Fruit fly (Drosophila melanogaster) whole organism, embryonic: ENCODE data around the gene CG12592.

ENCODE experiments used
- Adf1 ChIP-seq: fragments of 200-800 bp; sonication (Bioruptor generic); IDR thresholded peaks from 2 replicates; pipeline ENCODE4 v1.3.6; 2022; ENCODE audit warnings: missing biosample characterization, missing genetic modification characterization
- B-H1 ChIP-seq: fragments of 200-800 bp; sonication (Bioruptor generic); IDR thresholded peaks from 3 replicates; pipeline ENCODE4 v1.3.6; 2022; ENCODE audit warnings: missing biosample characterization, missing genetic modification characterization
- CG10543 ChIP-seq: fragments of 200-800 bp; sonication (Bioruptor generic); optimal IDR thresholded peaks from 3 replicates; lab custom pipeline; 2017; ENCODE audit warnings: missing biosample characterization, mild to moderate bottlenecking, missing genetic modification characterization, moderate library complexity
- CG1233 ChIP-seq: fragments of 200-800 bp; sonication (Bioruptor generic); optimal IDR thresholded peaks from 4 replicates; lab custom pipeline; 2018; ENCODE audit warnings: missing biosample characterization, mild to moderate bottlenecking, missing genetic modification characterization
- CG12659 ChIP-seq: fragments of 200-800 bp; sonication (Bioruptor generic); optimal IDR thresholded peaks from 3 replicates; lab custom pipeline; 2017; ENCODE audit warnings: mild to moderate bottlenecking, missing biosample characterization, missing genetic modification reagents, missing genetic modification characterization
- CG12942 ChIP-seq: fragments of 200-800 bp; sonication (Bioruptor generic); optimal IDR thresholded peaks from 3 replicates; lab custom pipeline; 2016; ENCODE audit warnings: missing biosample characterization, missing genetic modification characterization
- CG13296 ChIP-seq: fragments of 200-800 bp; sonication (Bioruptor generic); optimal IDR thresholded peaks from 3 replicates; lab custom pipeline; 2018; ENCODE audit warnings: missing biosample characterization, mild to moderate bottlenecking, missing genetic modification characterization
- CG13894 ChIP-seq: fragments of 200-800 bp; sonication (Bioruptor generic); optimal IDR thresholded peaks from 3 replicates; lab custom pipeline; 2018; ENCODE audit warnings: missing biosample characterization, mild to moderate bottlenecking, missing genetic modification characterization, moderate library complexity
- CG14667 ChIP-seq: fragments of 200-800 bp; sonication (Bioruptor generic); IDR thresholded peaks from 2 replicates; pipeline ENCODE4 v1.3.6; 2022; ENCODE audit warnings: missing biosample characterization, missing genetic modification characterization
- CG18262 ChIP-seq: fragments of 200-800 bp; optimal IDR thresholded peaks from 3 replicates; lab custom pipeline; 2019; ENCODE audit warnings: missing biosample characterization, mild to moderate bottlenecking, missing genetic modification characterization, moderate library complexity
- CG2129 ChIP-seq: fragments of 200-800 bp; sonication (Bioruptor generic); IDR thresholded peaks from 2 replicates; pipeline ENCODE4 v1.3.6; 2022; ENCODE audit warnings: missing biosample characterization, missing genetic modification characterization; ENCODE audit not compliant: partially characterized antibody
- CG31441 ChIP-seq: fragments of 200-800 bp; sonication (Bioruptor generic); IDR thresholded peaks from 2 replicates; pipeline ENCODE4 v1.3.6; 2022; ENCODE audit warnings: missing biosample characterization, missing genetic modification characterization
- CG32532 ChIP-seq: fragments of 200-800 bp; sonication (Bioruptor generic); IDR thresholded peaks from 2 replicates; pipeline ENCODE4 v1.3.6; 2022; ENCODE audit warnings: missing biosample characterization, missing genetic modification characterization
- CG33213 ChIP-seq: fragments of 200-800 bp; sonication (Bioruptor generic); optimal IDR thresholded peaks from 3 replicates; lab custom pipeline; 2016; ENCODE audit warnings: missing biosample characterization, missing genetic modification characterization
- CG34376 ChIP-seq: fragments of 200-800 bp; sonication (Bioruptor generic); optimal IDR thresholded peaks from 2 replicates; lab custom pipeline; 2018; ENCODE audit warnings: missing biosample characterization, mild to moderate bottlenecking, missing genetic modification characterization
- CG3726 ChIP-seq: fragments of 200-800 bp; sonication (Bioruptor generic); IDR thresholded peaks from 3 replicates; pipeline ENCODE4, ENCODE4 v1.3.6; 2022; ENCODE audit warnings: missing biosample characterization, missing genetic modification characterization
- CG4730 ChIP-seq: fragments of 200-800 bp; sonication (Bioruptor generic); IDR thresholded peaks from 2 replicates; pipeline ENCODE4 v1.3.6; 2022; ENCODE audit warnings: missing biosample characterization, missing genetic modification characterization
- CG5180 ChIP-seq: fragments of 200-800 bp; sonication (Bioruptor generic); optimal IDR thresholded peaks from 3 replicates; lab custom pipeline; 2017; ENCODE audit warnings: missing biosample characterization, missing genetic modification characterization, mild to moderate bottlenecking, moderate library complexity, missing genetic modification reagents
- CG6854 ChIP-seq: fragments of 200-800 bp; sonication (Bioruptor generic); optimal IDR thresholded peaks from 3 replicates; lab custom pipeline; 2017; ENCODE audit warnings: missing biosample characterization, mild to moderate bottlenecking, missing genetic modification characterization
- CG7928 ChIP-seq: fragments of 200-800 bp; sonication (Bioruptor generic); optimal IDR thresholded peaks from 2 replicates; lab custom pipeline; 2017; ENCODE audit warnings: missing biosample characterization, mild to moderate bottlenecking, missing genetic modification characterization
- CG8089 ChIP-seq: fragments of 200-800 bp; sonication (Bioruptor generic); optimal IDR thresholded peaks from 3 replicates; lab custom pipeline; 2016; ENCODE audit warnings: missing biosample characterization, missing genetic modification characterization
- CG9609 ChIP-seq: fragments of 200-800 bp; sonication (Bioruptor generic); optimal IDR thresholded peaks from 3 replicates; lab custom pipeline; 2016; ENCODE audit warnings: missing biosample characterization, missing genetic modification characterization
- Ets97D ChIP-seq: fragments of 200-800 bp; sonication (Bioruptor generic); optimal IDR thresholded peaks from 3 replicates; lab custom pipeline; 2016; ENCODE audit warnings: missing biosample characterization, missing genetic modification characterization
- HLH3B ChIP-seq: fragments of 200-800 bp; sonication (Bioruptor generic); IDR thresholded peaks from 2 replicates; pipeline ENCODE4 v1.3.6; 2022; ENCODE audit warnings: missing biosample characterization, missing genetic modification characterization
- Hr51 ChIP-seq, 2 experiments: fragments of 200-800 bp; sonication (Bioruptor generic); optimal IDR thresholded peaks; 2 replicates in 1 of 2; 3 replicates in 1 of 2; lab custom pipeline; 2016 to 2018; ENCODE audit warnings: missing biosample characterization in 2 of 2, missing genetic modification characterization in 2 of 2, mild to moderate bottlenecking in 1 of 2, moderate library complexity in 1 of 2
- Lpt ChIP-seq: fragments of >200 bp; optimal IDR thresholded peaks from 2 replicates; lab custom pipeline; 2018; ENCODE audit warnings: missing biosample characterization, missing genetic modification characterization
- Nf-YB ChIP-seq: fragments of 200-800 bp; sonication (Bioruptor generic); optimal IDR thresholded peaks from 3 replicates; lab custom pipeline; 2019; ENCODE audit warnings: missing biosample characterization, mild to moderate bottlenecking, missing genetic modification characterization, moderate library complexity
- Nf-YC ChIP-seq: fragments of 200-800 bp; optimal IDR thresholded peaks from 3 replicates; lab custom pipeline; 2019; ENCODE audit warnings: missing biosample characterization, mild to moderate bottlenecking, missing genetic modification characterization, moderate library complexity
- Six4 ChIP-seq: fragments of 200-800 bp; sonication (Bioruptor generic); optimal IDR thresholded peaks from 2 replicates; lab custom pipeline; 2016; ENCODE audit warnings: missing biosample characterization, missing genetic modification characterization
- bigmax ChIP-seq: fragments of 200-800 bp; sonication (Bioruptor generic); optimal IDR thresholded peaks from 2 replicates; lab custom pipeline; 2018; ENCODE audit warnings: missing biosample characterization, mild to moderate bottlenecking, missing genetic modification characterization
- chm ChIP-seq: fragments of 200-800 bp; sonication (Bioruptor generic); IDR thresholded peaks from 2 replicates; pipeline ENCODE4 v1.3.6; 2022; ENCODE audit warnings: missing biosample characterization, missing genetic modification characterization
- chn ChIP-seq: fragments of 200-800 bp; sonication (Bioruptor generic); optimal IDR thresholded peaks from 2 replicates; lab custom pipeline; 2016; ENCODE audit warnings: missing biosample characterization, missing genetic modification characterization
- croc ChIP-seq: fragments of 200-800 bp; sonication (Bioruptor generic); conservative IDR thresholded peaks from 3 replicates; pipeline ENCODE4 v1.3.6; 2022; ENCODE audit warnings: missing biosample characterization, missing genetic modification characterization
- crp ChIP-seq, 2 experiments: fragments of 200-800 bp; sonication (Bioruptor generic); optimal IDR thresholded peaks; 2 replicates in 1 of 2; 3 replicates in 1 of 2; lab custom pipeline; 2017; ENCODE audit warnings: missing biosample characterization in 2 of 2, missing genetic modification characterization in 2 of 2, mild to moderate bottlenecking in 1 of 2, moderate library complexity in 1 of 2
- dati ChIP-seq: fragments of 200-800 bp; sonication (Bioruptor generic); IDR thresholded peaks from 2 replicates; pipeline ENCODE4 v1.3.6; 2022; ENCODE audit warnings: missing biosample characterization, missing genetic modification characterization
- fd102C ChIP-seq: fragments of 200-800 bp; sonication (Bioruptor generic); optimal IDR thresholded peaks from 2 replicates; lab custom pipeline; 2018; ENCODE audit warnings: missing biosample characterization, mild to moderate bottlenecking, missing genetic modification characterization, moderate library complexity
- fru ChIP-seq: fragments of >200 bp; optimal IDR thresholded peaks from 2 replicates; lab custom pipeline; 2017
- fu2 ChIP-seq: fragments of 200-800 bp; sonication (Bioruptor generic); optimal IDR thresholded peaks from 2 replicates; lab custom pipeline; 2016; ENCODE audit warnings: missing biosample characterization, missing genetic modification characterization
- lilli ChIP-seq: fragments of 200-800 bp; sonication (Bioruptor generic); optimal IDR thresholded peaks from 3 replicates; lab custom pipeline; 2016; ENCODE audit warnings: missing biosample characterization, missing genetic modification characterization
- pfk ChIP-seq: fragments of 200-800 bp; sonication (Bioruptor generic); optimal IDR thresholded peaks from 2 replicates; lab custom pipeline; 2018; ENCODE audit warnings: missing biosample characterization, mild to moderate bottlenecking, missing genetic modification characterization, moderate library complexity
- row ChIP-seq: fragments of 200-800 bp; sonication (Bioruptor generic); IDR thresholded peaks from 3 replicates; pipeline ENCODE4 v1.3.6; 2022; ENCODE audit warnings: missing biosample characterization, missing genetic modification characterization
- tap ChIP-seq: fragments of 200-800 bp; optimal IDR thresholded peaks from 3 replicates; lab custom pipeline; 2019; ENCODE audit warnings: missing biosample characterization, mild to moderate bottlenecking, missing genetic modification characterization, moderate library complexity
- trem ChIP-seq: fragments of 200-800 bp; optimal IDR thresholded peaks from 3 replicates; lab custom pipeline; 2019; ENCODE audit warnings: missing biosample characterization, mild to moderate bottlenecking, missing genetic modification characterization, moderate library complexity
- trh ChIP-seq: fragments of 200-800 bp; sonication (Bioruptor generic); optimal IDR thresholded peaks from 2 replicates; lab custom pipeline; 2016; ENCODE audit warnings: missing biosample characterization, missing genetic modification characterization
- ttk ChIP-seq: fragments of 200-800 bp; sonication (Bioruptor generic); IDR thresholded peaks from 2 replicates; pipeline ENCODE4 v2.1.2; 2022; ENCODE audit warnings: missing biosample characterization, missing genetic modification characterization
- twi ChIP-seq: fragments of 200-800 bp; optimal IDR thresholded peaks from 2 replicates; lab custom pipeline; 2019; ENCODE audit warnings: missing biosample characterization, mild to moderate bottlenecking, missing genetic modification characterization, moderate library complexity
- vnd ChIP-seq: fragments of 200-800 bp; sonication (Bioruptor generic); IDR thresholded peaks from 3 replicates; pipeline ENCODE4 v1.3.6; 2022; ENCODE audit warnings: missing biosample characterization, missing genetic modification characterization; ENCODE audit not compliant: partially characterized antibody
- wek ChIP-seq: fragments of 200-800 bp; sonication (Bioruptor generic); optimal IDR thresholded peaks from 3 replicates; lab custom pipeline; 2018; ENCODE audit warnings: missing biosample characterization, mild to moderate bottlenecking, missing genetic modification characterization, moderate library complexity
- zen2 ChIP-seq: fragments of 200-800 bp; sonication (Bioruptor generic); IDR thresholded peaks from 3 replicates; pipeline ENCODE4 v1.3.6; 2022; ENCODE audit warnings: missing biosample characterization, missing genetic modification characterization; ENCODE audit not compliant: partially characterized antibody

The CG12592 gene

DNA sequence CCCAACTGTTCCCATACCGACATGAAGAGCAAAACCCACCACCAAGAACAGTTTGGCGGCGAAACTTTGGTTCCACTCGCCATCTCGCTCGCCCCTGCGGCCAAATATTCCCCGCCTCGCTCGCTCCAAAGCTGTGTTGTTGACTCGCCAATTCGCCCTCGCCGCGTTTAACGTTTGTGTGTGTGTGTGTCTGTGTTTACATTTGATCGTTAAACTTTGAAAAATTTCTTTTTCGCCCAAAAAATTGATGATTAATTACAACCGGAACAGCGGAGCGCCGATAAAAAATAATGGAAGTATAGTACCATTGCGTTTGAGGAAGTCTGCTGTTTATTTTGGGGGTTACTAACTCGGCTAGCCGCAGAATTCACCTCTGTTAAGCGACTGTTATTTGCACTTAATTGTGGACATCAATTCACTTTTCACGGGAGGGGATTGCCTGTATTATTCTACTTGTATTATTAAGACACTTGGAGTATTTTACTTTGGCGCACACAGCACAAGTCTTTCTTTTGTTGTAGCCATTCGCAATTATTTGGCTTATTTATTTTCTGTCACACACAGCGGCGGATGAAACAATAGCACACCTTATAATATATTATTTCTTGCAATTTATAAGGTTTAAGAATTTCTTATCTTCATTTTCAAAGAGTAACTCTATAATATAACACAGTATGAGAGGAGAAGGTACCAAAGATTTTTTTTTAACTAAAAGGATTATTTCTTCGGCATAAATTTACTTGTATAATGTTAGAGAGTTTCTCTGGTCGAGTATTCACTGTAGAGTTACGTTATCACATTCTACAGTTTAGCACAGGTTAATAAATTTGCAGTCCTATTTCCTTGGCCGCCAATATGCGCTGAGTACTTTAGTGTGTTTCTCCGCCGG lies 12.8 kb downstream of the CG12592 start (continued):
- no peak for TF ChIP-seq zen2 (GFP tag; lab: Robert Waterston, UW)
- no peak for TF ChIP-seq fd102C (GFP tag; lab: Kevin White, UChicago)
- TF ChIP-seq wek (GFP tag; lab: Kevin White, UChicago): peak; percentile 86
- peak; percentile 35 for TF ChIP-seq CG5180 (GFP tag; lab: Kevin White, UChicago)
- no peak for TF ChIP-seq dati (GFP tag; lab: Robert Waterston, UW)
- TF ChIP-seq croc (GFP tag; lab: Robert Waterston, UW): peak; percentile 32; the same call in 1 of the 3 replicates
- TF ChIP-seq crp (GFP tag; optimal IDR thresholded peaks at IDR 0.05; lab: Kevin White, UChicago): peak in 1 of 2 experiments; percentile 3
- TF ChIP-seq CG13894 (tag; lab: Kevin White, UChicago): peak; percentile 78
- TF ChIP-seq ttk (GFP tag; lab: Robert Waterston, UW): no peak
- peak; percentile 89 for TF ChIP-seq lilli (GFP tag; lab: Kevin White, UChicago)
- peak; percentile 78 for TF ChIP-seq CG10543
- peak; percentile 21 for TF ChIP-seq trem (tag; lab: Kevin White, UChicago)
- TF ChIP-seq Ets97D (GFP tag; lab: Kevin White, UChicago): peak; percentile 35
- no peak for TF ChIP-seq HLH3B
- TF ChIP-seq chm (GFP tag; lab: Robert Waterston, UW): no peak
- TF ChIP-seq CG3726 (GFP tag; lab: Robert Waterston, UW): no peak
- TF ChIP-seq CG31441 (GFP tag; lab: Robert Waterston, UW): no peak
- peak; percentile 10 for TF ChIP-seq twi (tag; lab: Kevin White, UChicago)
- peak; percentile 77 to 90 for TF ChIP-seq Hr51 (GFP tag; optimal IDR thresholded peaks at IDR 0.05; lab: Kevin White, UChicago)
- TF ChIP-seq CG13296 (GFP tag; lab: Kevin White, UChicago): peak; percentile 81
- no peak for TF ChIP-seq row (GFP tag; lab: Robert Waterston, UW)
- TF ChIP-seq vnd (GFP tag; lab: Robert Waterston, UW): no peak
- TF ChIP-seq tap (tag; lab: Kevin White, UChicago): peak; percentile 75
- no peak for TF ChIP-seq bigmax (GFP tag; lab: Kevin White, UChicago)
- peak; percentile 19 for TF ChIP-seq chn (GFP tag; lab: Kevin White, UChicago)
- no peak for TF ChIP-seq CG32532 (GFP tag; lab: Robert Waterston, UW)
- TF ChIP-seq CG14667 (GFP tag; lab: Robert Waterston, UW): no peak
- no peak for TF ChIP-seq B-H1 (GFP tag; lab: Robert Waterston, UW)
- TF ChIP-seq CG4730 (GFP tag; lab: Robert Waterston, UW): no peak
- peak; percentile 48 for TF ChIP-seq CG34376 (GFP tag; lab: Kevin White, UChicago)
- peak; percentile 91 for TF ChIP-seq CG12659 (GFP tag; lab: Kevin White, UChicago)
- peak; percentile 73 for TF ChIP-seq CG1233 (GFP tag; lab: Kevin White, UChicago)
- no peak for TF ChIP-seq Adf1 (GFP tag; lab: Robert Waterston, UW)
- peak; percentile 76 for TF ChIP-seq fu2
- no peak for TF ChIP-seq CG2129
- no peak for TF ChIP-seq Lpt
- peak; percentile 28 for TF ChIP-seq CG8089
- peak; percentile 26 for TF ChIP-seq Six4 (GFP tag; lab: Kevin White, UChicago)
- TF ChIP-seq Nf-YB (GFP tag; lab: Kevin White, UChicago): peak; percentile 55
- TF ChIP-seq trh: peak; percentile 59
- TF ChIP-seq pfk (GFP tag; lab: Kevin White, UChicago): peak; percentile 71
- peak; percentile 67 for TF ChIP-seq CG7928 (GFP tag; lab: Kevin White, UChicago)
- peak; percentile 34 for TF ChIP-seq CG33213
- TF ChIP-seq CG9609: peak; percentile 57
- TF ChIP-seq CG12942 (GFP tag; lab: Kevin White, UChicago): peak; percentile 61
- TF ChIP-seq Nf-YC (tag; lab: Kevin White, UChicago): peak; percentile 54
- TF ChIP-seq CG6854: peak; percentile 85
- peak; percentile 75 for TF ChIP-seq CG18262 (tag; lab: Kevin White, UChicago)
- no peak for TF ChIP-seq fru (lab: Kevin White, UChicago)
